Worm (Caenorhabditis elegans) whole organism, L4 larva: ENCODE measurements around the gene snpc-3.1.

ENCODE experiments used
- R02D3.7 ChIP-seq: fragments of 150-350 bp; sonication (generic microtip); optimal IDR thresholded peaks from 3 replicates; lab custom pipeline; 2014; ENCODE audit warnings: missing biosample characterization, missing genetic modification characterization
- gei-8 ChIP-seq: fragments of 200-800 bp; sonication (Bioruptor generic); optimal IDR thresholded peaks from 2 replicates; lab custom pipeline; 2018; ENCODE audit warnings: mild to moderate bottlenecking, missing genetic modification characterization, missing compliant biosample characterization
- lsy-2 ChIP-seq, 2 experiments: fragments of 150-350 bp in 1 of 2; sonication (generic microtip) in 1 of 2; optimal IDR thresholded peaks; 2 replicates each; lab custom pipeline; 2014 to 2017; ENCODE audit warnings: missing biosample characterization in 2 of 2, missing genetic modification characterization in 2 of 2
- nhr-77 ChIP-seq: fragments of 150-350 bp; optimal IDR thresholded peaks from 2 replicates; lab custom pipeline; 2014; ENCODE audit warnings: missing biosample characterization, missing genetic modification characterization
- set-16 ChIP-seq: fragments of 200-800 bp; sonication (Bioruptor generic); IDR thresholded peaks from 2 replicates; pipeline ENCODE4 v1.3.6; 2022; ENCODE audit warnings: missing genetic modification reagents, missing genetic modification characterization, missing compliant biosample characterization

DNA sequence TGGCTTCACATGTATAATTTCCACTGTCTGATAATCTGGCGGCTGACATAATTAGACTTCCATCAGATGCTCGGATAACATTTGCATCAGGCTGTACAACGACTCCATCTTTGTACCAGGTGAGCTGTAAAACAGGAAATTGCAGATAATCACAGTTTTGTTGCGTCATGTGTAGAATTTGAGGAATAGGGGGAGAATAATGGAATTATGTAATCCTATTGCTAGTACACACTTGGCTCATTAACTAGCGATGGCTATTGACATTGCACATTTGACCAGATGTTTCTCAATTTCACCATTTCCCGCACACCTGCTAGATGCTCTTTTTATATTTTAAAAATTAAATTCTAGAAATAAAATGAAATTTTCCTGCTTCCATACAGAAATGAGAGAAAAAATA lies 15.4 kb upstream of the snpc-3.1 start:
- TF ChIP-seq R02D3.7 (no peak), nhr-77 (tag; lab: Kevin White, UChicago) (no peak), lsy-2 (tag; optimal IDR thresholded peaks at IDR 0.05; lab: Kevin White, UChicago) (no peak), gei-8 (GFP tag; lab: Kevin White, UChicago) (no peak), set-16 (no peak)
